Worm (Caenorhabditis elegans): Measurements from ENCODE around the gene smf-3.

Gene smf-3

ce11 chrIV:2607513-2608101 lies 11.1 kb upstream of the smf-3 start, which contains the start of gene vamp-7:
TSS of gene vamp-7 (plus strand) at chrIV:2608051.
- TF ChIP-seq hlh-15 (tag; optimal IDR thresholded peaks at IDR 0.05) (no peak), hlh-30 (tag; optimal IDR thresholded peaks at IDR 0.05; ENCODE audit: insufficient read depth) (no peak), hlh-6 (tag; optimal IDR thresholded peaks at IDR 0.05) (no peak), ceh-22 (tag; optimal IDR thresholded peaks at IDR 0.05) (no peak), K09A11.1 (tag; optimal IDR thresholded peaks at IDR 0.05; ENCODE audit: insufficient read depth) (no peak), ceh-19 (GFP tag; optimal IDR thresholded peaks at IDR 0.05) (no peak), K02D7.2 (tag; optimal IDR thresholded peaks at IDR 0.05) (no peak), fkh-10 (GFP tag; optimal IDR thresholded peaks at IDR 0.05) (no peak), syd-9 (tag; optimal IDR thresholded peaks at IDR 0.05) (no peak), fkh-6 (tag; optimal IDR thresholded peaks at IDR 0.05) (no peak), pag-3 (tag; optimal IDR thresholded peaks at IDR 0.05; ENCODE audit: borderline replicate concordance) (no peak), eyg-1 (tag; optimal IDR thresholded peaks at IDR 0.05) (no peak), rnt-1 (tag; optimal IDR thresholded peaks at IDR 0.05) (no peak), fax-1 (tag; optimal IDR thresholded peaks at IDR 0.05) (no peak), Y22D7AL.16 (tag; optimal IDR thresholded peaks at IDR 0.05) (no peak), pros-1 (tag; optimal IDR thresholded peaks at IDR 0.05) (no peak), sox-4 (tag; optimal IDR thresholded peaks at IDR 0.05) (no peak)

- TF ChIP-seq hlh-6 (tag; optimal IDR thresholded peaks at IDR 0.05) (no peak), pros-1 (tag; optimal IDR thresholded peaks at IDR 0.05) (no peak), hlh-8 (tag; optimal IDR thresholded peaks at IDR 0.05) (no peak), nhr-232 (tag; optimal IDR thresholded peaks at IDR 0.05) (no peak), ztf-16 (tag; optimal IDR thresholded peaks at IDR 0.05) (no peak)
Measured at ce11 chrIV:2610409-2610808, 8.3 kb upstream of the smf-3 start, which contains the start of gene Y69A2AR.32. TSS of gene Y69A2AR.32 (plus strand) at chrIV:2610436.

ce11 chrIV:2610974-2611373 lies 7.7 kb upstream of the smf-3 start:
- peak; percentile 19 for TF ChIP-seq ceh-48 (tag; optimal IDR thresholded peaks at IDR 0.05)
- no peak for TF ChIP-seq unc-86 (tag; optimal IDR thresholded peaks at IDR 0.05)

ce11 chrIV:2613011-2613503 lies 5.6 kb upstream of the smf-3 start, which contains the start of gene Y69A2AR.28:
TSS of gene Y69A2AR.28 (minus strand) at chrIV:2613061.
- TF ChIP-seq lin-11 (tag; optimal IDR thresholded peaks at IDR 0.05) = no peak
- no peak for TF ChIP-seq sdc-2 (tag; optimal IDR thresholded peaks at IDR 0.05)
- no peak for TF ChIP-seq hlh-15 (tag; optimal IDR thresholded peaks at IDR 0.05)
- no peak for TF ChIP-seq ceh-34 (tag; optimal IDR thresholded peaks at IDR 0.05)
- no peak for TF ChIP-seq dmd-4 (tag; optimal IDR thresholded peaks at IDR 0.05; ENCODE audit: borderline replicate concordance)
- TF ChIP-seq ceh-2 (tag; optimal IDR thresholded peaks at IDR 0.05) = no peak
- no peak for TF ChIP-seq ahr-1 (tag; optimal IDR thresholded peaks at IDR 0.05)
- TF ChIP-seq che-1 (tag; optimal IDR thresholded peaks at IDR 0.05) = no peak
- TF ChIP-seq ceh-14 (tag; optimal IDR thresholded peaks at IDR 0.05) = no peak
- TF ChIP-seq ceh-19 (GFP tag; optimal IDR thresholded peaks at IDR 0.05) = no peak
- TF ChIP-seq ceh-31 (tag; optimal IDR thresholded peaks at IDR 0.05) = no peak
- no peak for TF ChIP-seq eyg-1 (tag; optimal IDR thresholded peaks at IDR 0.05)

ce11 chrIV:2613754-2614244 lies 4.9 kb upstream of the smf-3 start, which contains the start of gene daao-1:
TSS of gene daao-1 (plus strand) at chrIV:2614194.
- TF ChIP-seq lim-6 (tag; optimal IDR thresholded peaks at IDR 0.05) (no peak), odd-2 (tag; optimal IDR thresholded peaks at IDR 0.05) (no peak), C08G9.2 (tag; optimal IDR thresholded peaks at IDR 0.05) (no peak), ceh-2 (tag; optimal IDR thresholded peaks at IDR 0.05) (no peak), pha-2 (tag; optimal IDR thresholded peaks at IDR 0.05) (no peak), pros-1 (tag; optimal IDR thresholded peaks at IDR 0.05) (no peak), npax-4 (tag; optimal IDR thresholded peaks at IDR 0.05) (no peak), C38D4.7 (GFP tag; optimal IDR thresholded peaks at IDR 0.05) (no peak)
